Worm (Caenorhabditis elegans): Measurements from ENCODE around the gene F58B4.3.

DNA sequence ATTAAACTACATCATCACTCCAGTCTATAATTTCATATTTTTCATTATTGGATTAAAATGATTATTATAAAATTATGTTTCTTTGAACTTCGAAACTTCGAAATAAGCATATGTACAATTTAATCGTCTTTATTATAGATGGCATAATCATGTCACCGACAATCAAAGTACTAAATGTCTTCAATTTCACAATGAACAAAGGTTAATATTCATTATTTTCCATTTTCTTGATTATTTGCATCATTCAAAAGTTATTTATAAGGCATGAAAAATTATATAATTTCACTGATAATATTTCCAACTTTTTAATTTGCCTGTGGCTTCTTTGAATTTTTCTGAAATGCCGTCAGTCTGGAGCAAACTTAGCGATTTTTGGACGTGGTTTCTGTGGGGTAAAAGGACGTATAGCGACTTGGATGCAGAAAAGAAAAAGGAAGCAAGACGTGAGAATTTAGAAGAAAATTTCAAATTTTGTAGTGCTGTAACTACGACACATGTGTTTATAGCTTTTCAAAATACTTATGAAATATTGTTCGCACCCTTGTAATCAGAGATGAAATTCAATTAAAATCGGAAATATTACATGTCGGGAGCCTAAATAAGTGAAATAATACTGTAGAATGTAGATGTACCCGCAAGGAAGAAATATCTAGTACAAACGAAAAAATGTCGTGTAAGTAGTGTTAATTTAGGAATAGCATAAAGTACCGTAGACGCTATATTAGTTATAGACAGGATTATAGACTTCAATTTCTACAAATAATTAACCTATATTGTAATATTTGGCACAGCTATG, 26.3 kb downstream of the F58B4.3 start, which contains the start of gene F17C11.13:
- TF ChIP-seq unc-130 (GFP tag; optimal IDR thresholded peaks at IDR 0.05) (no peak), pha-4 (tag; optimal IDR thresholded peaks at IDR 0.05) (no peak), dox-1 (GFP tag; IDR thresholded peaks at IDR 0.05) (no peak), snpc-4 (GFP tag; optimal IDR thresholded peaks at IDR 0.05) (no peak), snpc-4 (tag; optimal IDR thresholded peaks at IDR 0.05) (no peak), C17E4.6 (GFP tag; IDR thresholded peaks at IDR 0.05) (no peak), hlh-26 (GFP tag; conservative IDR thresholded peaks at IDR 0.05) (no peak)

Data from whole organism, young adult.